Worm (Caenorhabditis elegans) whole organism, L2 larva: ENCODE measurements around the gene srx-45.
A peak's percentile ranks its signal among the peaks of the same experiment; 100 is the strongest.

ENCODE experiments used
- C34F6.9 ChIP-seq: fragments of 150-350 bp; optimal IDR thresholded peaks from 2 replicates; lab custom pipeline; 2014; ENCODE audit warnings: missing biosample characterization, missing genetic modification characterization
- F13H6.1 ChIP-seq: sonication (generic microtip); optimal IDR thresholded peaks from 2 replicates; lab custom pipeline; 2016; ENCODE audit warnings: missing genetic modification characterization, missing compliant biosample characterization
- R02D3.7 ChIP-seq: fragments of 150-350 bp; optimal IDR thresholded peaks from 2 replicates; lab custom pipeline; 2014; ENCODE audit warnings: missing biosample characterization, missing genetic modification characterization
- Y55F3AM.14 ChIP-seq: fragments of 200-800 bp; sonication (Bioruptor generic); optimal IDR thresholded peaks from 2 replicates; lab custom pipeline; 2018; ENCODE audit warnings: mild to moderate bottlenecking, missing genetic modification characterization, missing compliant biosample characterization
- alr-1 ChIP-seq: fragments of 150-350 bp; optimal IDR thresholded peaks from 2 replicates; lab custom pipeline; 2014; ENCODE audit warnings: missing biosample characterization, missing genetic modification characterization
- aly-2 ChIP-seq: fragments of 150-350 bp; optimal IDR thresholded peaks from 2 replicates; lab custom pipeline; 2014; ENCODE audit warnings: missing biosample characterization, missing genetic modification characterization
- ama-1 ChIP-seq: fragments of 150-350 bp; optimal IDR thresholded peaks from 2 replicates; lab custom pipeline; 2018; ENCODE audit warnings: inconsistent platforms
- blmp-1 ChIP-seq: sonication (generic microtip); optimal IDR thresholded peaks from 2 replicates; lab custom pipeline; 2017; ENCODE audit warnings: missing genetic modification characterization, mild to moderate bottlenecking, missing compliant biosample characterization, antibody characterized with exemption, moderate library complexity; ENCODE audit not compliant: insufficient read depth
- ceh-16 ChIP-seq: fragments of 150-350 bp; optimal IDR thresholded peaks from 2 replicates; lab custom pipeline; 2014; ENCODE audit warnings: missing biosample characterization, missing genetic modification characterization
- ceh-82 ChIP-seq: fragments of 150-350 bp; optimal IDR thresholded peaks from 2 replicates; lab custom pipeline; 2014; ENCODE audit warnings: missing biosample characterization, missing genetic modification characterization
- crh-2 ChIP-seq: sonication (generic microtip); optimal IDR thresholded peaks from 2 replicates; lab custom pipeline; 2017; ENCODE audit warnings: missing biosample characterization, missing genetic modification characterization
- dmd-4 ChIP-seq: sonication (generic microtip); optimal IDR thresholded peaks from 2 replicates; lab custom pipeline; 2017; ENCODE audit warnings: missing biosample characterization, missing genetic modification characterization
- elt-1 ChIP-seq: fragments of 150-350 bp; optimal IDR thresholded peaks from 2 replicates; lab custom pipeline; 2014; ENCODE audit warnings: missing biosample characterization, missing genetic modification characterization
- elt-3 ChIP-seq: sonication (generic microtip); optimal IDR thresholded peaks from 2 replicates; lab custom pipeline; 2017; ENCODE audit warnings: missing biosample characterization, missing genetic modification characterization
- fos-1 ChIP-seq: fragments of 150-350 bp; optimal IDR thresholded peaks from 2 replicates; lab custom pipeline; 2014; ENCODE audit warnings: missing biosample characterization, missing genetic modification characterization
- gmeb-1 ChIP-seq: fragments of 150-350 bp; optimal IDR thresholded peaks from 2 replicates; lab custom pipeline; 2014; ENCODE audit warnings: missing biosample characterization, missing genetic modification characterization
- lin-13 ChIP-seq: fragments of 150-350 bp; optimal IDR thresholded peaks from 2 replicates; lab custom pipeline; 2014; ENCODE audit warnings: missing biosample characterization, missing genetic modification reagents, missing genetic modification characterization
- lin-39 ChIP-seq: fragments of 150-350 bp; optimal IDR thresholded peaks from 2 replicates; lab custom pipeline; 2014; ENCODE audit warnings: missing biosample characterization, missing genetic modification reagents, missing genetic modification characterization
- lsy-2 ChIP-seq, 2 experiments: fragments of 150-350 bp in 1 of 2; sonication (generic microtip) in 1 of 2; optimal IDR thresholded peaks; 2 replicates each; lab custom pipeline; 2014 to 2017; ENCODE audit warnings: missing biosample characterization in 2 of 2, missing genetic modification characterization in 2 of 2
- mbf-1 ChIP-seq: sonication (generic microtip); optimal IDR thresholded peaks from 2 replicates; lab custom pipeline; 2017; ENCODE audit warnings: missing biosample characterization, missing genetic modification characterization
- mdl-1 ChIP-seq, 2 experiments: fragments of 150-350 bp in 1 of 2; sonication (generic microtip) in 1 of 2; optimal IDR thresholded peaks; 2 replicates each; lab custom pipeline; 2017; ENCODE audit warnings: missing biosample characterization in 2 of 2, missing genetic modification characterization in 2 of 2
- nhr-11 ChIP-seq: fragments of 150-350 bp; optimal IDR thresholded peaks from 2 replicates; lab custom pipeline; 2014; ENCODE audit warnings: missing biosample characterization, missing genetic modification characterization
- nhr-21 ChIP-seq: fragments of 150-350 bp; optimal IDR thresholded peaks from 2 replicates; lab custom pipeline; 2014; ENCODE audit warnings: missing biosample characterization, missing genetic modification characterization
- nhr-23 ChIP-seq: fragments of 150-350 bp; optimal IDR thresholded peaks from 2 replicates; lab custom pipeline; 2014; ENCODE audit warnings: missing biosample characterization, missing genetic modification reagents, missing genetic modification characterization
- nhr-237 ChIP-seq: fragments of 150-350 bp; optimal IDR thresholded peaks from 2 replicates; lab custom pipeline; 2014; ENCODE audit warnings: missing biosample characterization, missing genetic modification characterization
- nhr-25 ChIP-seq: fragments of 150-350 bp; sonication (generic microtip); optimal IDR thresholded peaks from 3 replicates; lab custom pipeline; 2014; ENCODE audit warnings: missing biosample characterization, missing genetic modification characterization
- nhr-6 ChIP-seq: fragments of 150-350 bp; optimal IDR thresholded peaks from 2 replicates; lab custom pipeline; 2014; ENCODE audit warnings: missing biosample characterization, missing genetic modification characterization
- nhr-77 ChIP-seq: fragments of 150-350 bp; optimal IDR thresholded peaks from 2 replicates; lab custom pipeline; 2014; ENCODE audit warnings: missing biosample characterization, missing genetic modification characterization
- sem-4 ChIP-seq: fragments of 150-350 bp; optimal IDR thresholded peaks from 2 replicates; lab custom pipeline; 2014; ENCODE audit warnings: missing biosample characterization, missing genetic modification reagents, missing genetic modification characterization
- skn-1 ChIP-seq: sonication (generic microtip); optimal IDR thresholded peaks from 2 replicates; lab custom pipeline; 2017; ENCODE audit warnings: missing biosample characterization, missing genetic modification characterization
- sma-3 ChIP-seq: sonication (generic microtip); optimal IDR thresholded peaks from 2 replicates; lab custom pipeline; 2016; ENCODE audit warnings: missing genetic modification reagents, missing genetic modification characterization, missing compliant biosample characterization
- sma-9 ChIP-seq, 2 experiments: fragments of 150-350 bp in 1 of 2; sonication (generic microtip) in 1 of 2; optimal IDR thresholded peaks; 2 replicates each; lab custom pipeline; 2014 to 2016; ENCODE audit warnings: missing genetic modification characterization in 2 of 2, mild to moderate bottlenecking in 1 of 2, missing biosample characterization in 1 of 2, missing compliant biosample characterization in 1 of 2, missing genetic modification reagents in 1 of 2, moderate library complexity in 1 of 2
- snpc-4 ChIP-seq: fragments of 150-350 bp; optimal IDR thresholded peaks from 2 replicates; lab custom pipeline; 2014; ENCODE audit warnings: missing biosample characterization, missing genetic modification characterization
- unc-39 ChIP-seq: fragments of 150-350 bp; optimal IDR thresholded peaks from 2 replicates; lab custom pipeline; 2014; ENCODE audit warnings: missing biosample characterization, missing genetic modification characterization
- unc-55 ChIP-seq: fragments of 150-350 bp; sonication (generic microtip); optimal IDR thresholded peaks from 3 replicates; lab custom pipeline; 2014; ENCODE audit warnings: missing biosample characterization, missing genetic modification reagents, missing genetic modification characterization
- unc-62 ChIP-seq: fragments of 150-350 bp; optimal IDR thresholded peaks from 2 replicates; lab custom pipeline; 2014; ENCODE audit warnings: missing biosample characterization, missing genetic modification reagents, missing genetic modification characterization
- zag-1 ChIP-seq: fragments of 150-350 bp; optimal IDR thresholded peaks from 2 replicates; lab custom pipeline; 2014; ENCODE audit warnings: missing biosample characterization, missing genetic modification characterization
- ztf-1 ChIP-seq: fragments of 200-800 bp; sonication (Bioruptor generic); conservative IDR thresholded peaks from 2 replicates; pipeline ENCODE4 v1.3.6; 2022; ENCODE audit warnings: missing genetic modification characterization, missing compliant biosample characterization
- ztf-4 ChIP-seq: fragments of 150-350 bp; optimal IDR thresholded peaks from 2 replicates; lab custom pipeline; 2014; ENCODE audit warnings: missing biosample characterization, missing genetic modification characterization

Gene srx-45

ce11 chrIII:9289815-9290214, 16.7 kb downstream of the srx-45 start:
- TF ChIP-seq fos-1 (tag; lab: Kevin White, UChicago) = peak; percentile 87
- TF ChIP-seq gmeb-1 (tag; lab: Kevin White, UChicago) = peak; percentile 42
- TF ChIP-seq sem-4 (tag; lab: Kevin White, UChicago) = no peak
- TF ChIP-seq nhr-237 (tag; lab: Kevin White, UChicago) = no peak
- no peak for TF ChIP-seq zag-1 (tag; lab: Kevin White, UChicago)
- TF ChIP-seq nhr-21 (tag; lab: Kevin White, UChicago) = no peak
- TF ChIP-seq sma-9 (GFP tag; optimal IDR thresholded peaks at IDR 0.05; lab: Kevin White, UChicago) = peak; percentile 64
- no peak for TF ChIP-seq sma-9 (tag; optimal IDR thresholded peaks at IDR 0.05; lab: Kevin White, UChicago)
- peak; percentile 66 for TF ChIP-seq crh-2 (tag; lab: Kevin White, UChicago)

DNA sequence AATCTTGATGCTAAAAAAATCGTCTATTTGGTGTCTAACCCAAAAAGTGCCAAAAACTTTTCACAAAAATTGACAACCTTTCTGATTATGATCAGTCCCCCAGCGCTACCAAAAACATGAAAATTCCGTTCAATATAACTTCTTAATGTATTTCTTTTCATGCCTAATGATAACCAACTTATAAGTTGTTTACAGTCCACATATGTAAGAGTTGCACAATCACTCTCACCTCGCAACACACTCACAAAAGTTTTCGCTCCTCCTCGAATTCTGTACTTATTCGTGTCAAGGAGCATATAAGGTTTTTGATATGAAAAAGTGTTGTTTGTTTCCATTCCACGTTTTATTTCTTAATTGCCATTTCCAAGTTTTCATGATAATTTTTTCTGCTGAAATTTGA, 18.0 kb downstream of the srx-45 start:
- TF ChIP-seq unc-62 (GFP tag; lab: Kevin White, UChicago) = no peak
- TF ChIP-seq fos-1 (tag; lab: Kevin White, UChicago) = peak; percentile 28

ce11 chrIII:9281480-9281879, 25.0 kb downstream of the srx-45 start, which contains the start of gene fozi-1:
Gene fozi-1 (plus strand): TSS chrIII:9281780.
- TF ChIP-seq alr-1 (tag; lab: Kevin White, UChicago) (no peak), sma-9 (GFP tag; optimal IDR thresholded peaks at IDR 0.05; lab: Kevin White, UChicago) (no peak), sma-9 (tag; optimal IDR thresholded peaks at IDR 0.05; lab: Kevin White, UChicago) (no peak), lin-13 (GFP tag; lab: Kevin White, UChicago) (no peak), nhr-11 (tag; lab: Kevin White, UChicago) (no peak), ztf-1 (GFP tag; lab: Robert Waterston, UW) (no peak), aly-2 (tag; lab: Kevin White, UChicago) (no peak), dmd-4 (no peak), ztf-4 (tag; lab: Kevin White, UChicago) (no peak), ama-1 (lab: Kevin White, UChicago) (no peak), F13H6.1 (no peak), mbf-1 (no peak), fos-1 (tag; lab: Kevin White, UChicago) (no peak), unc-62 (GFP tag; lab: Kevin White, UChicago) (no peak), snpc-4 (tag; lab: Kevin White, UChicago) (no peak), sem-4 (tag; lab: Kevin White, UChicago) (no peak), R02D3.7 (tag; lab: Kevin White, UChicago) (no peak)

DNA sequence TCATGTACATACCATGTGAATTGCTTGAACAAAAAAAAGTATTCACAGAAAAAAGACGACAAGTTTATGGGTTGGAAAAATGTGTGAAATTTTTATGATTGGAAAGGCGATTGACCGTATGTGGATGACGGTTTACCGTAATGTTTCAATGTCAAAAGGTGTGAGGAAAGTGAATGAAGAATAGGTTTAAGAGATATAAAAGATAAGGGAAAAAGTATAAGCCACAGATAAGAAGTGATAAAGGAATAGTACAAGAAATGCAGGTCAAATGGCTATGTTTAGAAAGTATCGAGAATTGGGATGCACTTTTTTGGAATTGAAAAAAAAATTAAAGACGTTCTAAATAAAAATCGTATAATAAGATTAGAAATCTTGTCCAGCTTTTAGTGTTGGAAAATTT, 28.7 kb downstream of the srx-45 start:
- TF ChIP-seq elt-3 (tag; lab: Kevin White, UChicago) (no peak), blmp-1 (peak; percentile 58), fos-1 (tag; lab: Kevin White, UChicago) (peak; percentile 16)
- TF ChIP-seq, all 48 proteins: peak for 2

DNA sequence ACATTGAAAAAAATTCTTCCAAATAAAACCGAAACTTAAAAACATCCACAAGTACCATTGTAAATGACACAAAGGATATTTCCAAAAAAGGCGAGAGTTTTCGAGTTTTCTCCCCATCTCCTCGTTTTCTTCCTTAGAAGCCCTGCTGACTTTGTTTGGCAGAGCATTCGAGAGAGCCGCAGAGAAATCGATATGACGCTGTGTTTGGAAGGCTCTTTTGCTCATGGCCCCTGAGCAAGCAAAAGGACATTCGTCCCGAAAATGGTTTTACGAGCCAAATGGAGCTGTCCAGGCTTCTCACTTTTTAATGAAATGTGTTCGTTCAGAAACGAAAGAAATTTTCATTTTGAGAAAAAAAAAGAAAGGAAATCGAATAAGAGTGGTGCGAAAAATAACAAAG, 34.4 kb downstream of the srx-45 start:
- TF ChIP-seq unc-55 (GFP tag; lab: Kevin White, UChicago) = peak; percentile 22
- TF ChIP-seq lsy-2 (tag; optimal IDR thresholded peaks at IDR 0.05; lab: Kevin White, UChicago) = peak in 1 of 2 experiments; percentile 16
- TF ChIP-seq C34F6.9 (tag; lab: Kevin White, UChicago) = peak; percentile 46
- no peak for TF ChIP-seq aly-2 (tag; lab: Kevin White, UChicago)

- TF ChIP-seq aly-2 (tag; lab: Kevin White, UChicago) (no peak), nhr-23 (no peak), elt-1 (no peak), lsy-2 (tag; optimal IDR thresholded peaks at IDR 0.05; lab: Kevin White, UChicago) (no peak), F13H6.1 (no peak), sem-4 (tag; lab: Kevin White, UChicago) (peak; percentile 61), zag-1 (tag; lab: Kevin White, UChicago) (peak; percentile 73), nhr-11 (tag; lab: Kevin White, UChicago) (no peak), Y55F3AM.14 (no peak), blmp-1 (no peak), ceh-82 (tag; lab: Kevin White, UChicago) (no peak), crh-2 (tag; lab: Kevin White, UChicago) (no peak), ceh-16 (no peak), skn-1 (tag; lab: Kevin White, UChicago) (no peak), nhr-25 (tag; lab: Kevin White, UChicago) (no peak), sma-9 (GFP tag; optimal IDR thresholded peaks at IDR 0.05; lab: Kevin White, UChicago) (peak; percentile 22), sma-9 (tag; optimal IDR thresholded peaks at IDR 0.05; lab: Kevin White, UChicago) (no peak), alr-1 (tag; lab: Kevin White, UChicago) (no peak), nhr-6 (tag; lab: Kevin White, UChicago) (no peak), nhr-77 (no peak), lin-39 (tag; lab: Kevin White, UChicago) (no peak), unc-39 (tag; lab: Kevin White, UChicago) (no peak), sma-3 (no peak), unc-62 (GFP tag; lab: Kevin White, UChicago) (no peak), unc-55 (GFP tag; lab: Kevin White, UChicago) (no peak), lin-13 (GFP tag; lab: Kevin White, UChicago) (no peak), fos-1 (tag; lab: Kevin White, UChicago) (no peak), mdl-1 (tag; optimal IDR thresholded peaks at IDR 0.05; lab: Kevin White, UChicago) (no peak), R02D3.7 (tag; lab: Kevin White, UChicago) (no peak), C34F6.9 (tag; lab: Kevin White, UChicago) (peak; percentile 10)
Observed at ce11 chrIII:9271389-9271918, 35.0 kb downstream of the srx-45 start.
